Worm (Caenorhabditis elegans): ENCODE measurements around the gene ocam-1.

Gene ocam-1

ce11 chrV:14134757-14135441 lies 32.6 kb downstream of the ocam-1 start (continued):
- TF ChIP-seq vab-15 (tag; optimal IDR thresholded peaks at IDR 0.05) (no peak), hlh-4 (tag; optimal IDR thresholded peaks at IDR 0.05) (no peak), mdl-1 (tag; optimal IDR thresholded peaks at IDR 0.05) (no peak), efl-3 (GFP tag; optimal IDR thresholded peaks at IDR 0.05) (no peak), ama-1 (optimal IDR thresholded peaks at IDR 0.05) (no peak), rnt-1 (tag; optimal IDR thresholded peaks at IDR 0.05) (no peak), nhr-19 (GFP tag; conservative IDR thresholded peaks at IDR 0.05) (no peak), fkh-10 (GFP tag; optimal IDR thresholded peaks at IDR 0.05) (no peak), lin-15B (tag; optimal IDR thresholded peaks at IDR 0.05) (no peak), unc-98 (GFP tag; IDR thresholded peaks at IDR 0.05) (no peak), ztf-4 (tag; optimal IDR thresholded peaks at IDR 0.05) (no peak), zag-1 (tag; optimal IDR thresholded peaks at IDR 0.05) (no peak), sox-4 (tag; optimal IDR thresholded peaks at IDR 0.05) (no peak), pax-3 (tag; optimal IDR thresholded peaks at IDR 0.05) (no peak), mab-9 (GFP tag; IDR thresholded peaks at IDR 0.05) (no peak), aha-1 (tag; optimal IDR thresholded peaks at IDR 0.05) (no peak), pqm-1 (tag; optimal IDR thresholded peaks at IDR 0.05) (no peak), blmp-1 (tag; optimal IDR thresholded peaks at IDR 0.05) (peak; percentile 15), sup-37 (GFP tag; optimal IDR thresholded peaks at IDR 0.05) (no peak), C16A3.4 (tag; optimal IDR thresholded peaks at IDR 0.05) (no peak), nhr-12 (tag; optimal IDR thresholded peaks at IDR 0.05) (no peak), nhr-85 (tag) (peak; percentile 75), dsc-1 (tag; optimal IDR thresholded peaks at IDR 0.05) (no peak), tlp-1 (tag; optimal IDR thresholded peaks at IDR 0.05) (peak; percentile 18), isw-1 (GFP tag; IDR thresholded peaks at IDR 0.05) (no peak), pag-3 (tag; optimal IDR thresholded peaks at IDR 0.05; ENCODE audit: borderline replicate concordance, insufficient read depth) (no peak), jun-1 (tag; optimal IDR thresholded peaks at IDR 0.05) (no peak), lir-3 (tag; optimal IDR thresholded peaks at IDR 0.05; ENCODE audit: poor library complexity) (no peak), elt-2 (tag; optimal IDR thresholded peaks at IDR 0.05) (peak; percentile 53), fkh-8 (tag; optimal IDR thresholded peaks at IDR 0.05) (no peak)

DNA sequence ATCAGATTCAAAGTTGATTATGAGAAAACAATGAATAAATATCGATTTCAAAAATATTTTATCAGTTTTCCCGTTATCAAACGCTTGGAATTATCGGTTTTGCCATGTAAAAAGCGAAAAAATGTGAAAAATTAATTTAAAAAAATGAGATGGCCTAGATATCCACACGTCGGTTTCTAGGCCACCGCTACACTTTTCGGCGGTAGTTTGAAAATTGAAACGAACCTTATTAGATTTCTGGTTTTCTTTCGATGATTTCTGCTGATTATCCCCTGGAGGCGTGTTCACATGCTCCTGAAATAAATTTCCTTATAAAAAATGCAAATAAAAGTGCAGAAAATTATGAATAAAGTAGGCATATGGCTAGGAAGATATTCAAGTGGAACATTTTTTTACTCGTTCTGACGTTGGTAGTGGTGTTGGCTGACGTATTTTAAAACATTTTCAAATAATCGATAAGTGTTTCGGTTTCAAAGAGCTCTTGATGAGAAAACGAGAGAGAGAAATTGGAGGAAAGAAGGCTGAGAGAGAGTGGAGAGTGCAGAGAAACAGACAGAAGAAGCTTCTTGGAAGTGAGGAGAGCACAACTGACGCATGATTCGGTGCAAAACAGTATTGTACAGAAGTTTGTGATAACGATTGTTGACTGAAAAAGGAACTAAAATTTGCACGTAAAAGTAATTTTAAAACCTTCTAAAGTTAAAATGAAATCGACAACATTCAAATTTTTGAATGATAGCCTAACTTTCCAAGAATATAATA lies 34.3 kb downstream of the ocam-1 start:
- TF ChIP-seq ceh-90 (tag; optimal IDR thresholded peaks at IDR 0.05) (peak; percentile 70), zip-4 (GFP tag; optimal IDR thresholded peaks at IDR 0.05) (no peak), grh-1 (GFP tag; IDR thresholded peaks at IDR 0.05) (no peak), ztf-4 (tag; optimal IDR thresholded peaks at IDR 0.05) (no peak), lin-14 (GFP tag; optimal IDR thresholded peaks at IDR 0.05) (peak; percentile 10), sox-4 (tag; optimal IDR thresholded peaks at IDR 0.05) (no peak), lin-39 (tag; optimal IDR thresholded peaks at IDR 0.05) (no peak), nhr-76 (tag; optimal IDR thresholded peaks at IDR 0.05) (no peak), fkh-8 (tag; optimal IDR thresholded peaks at IDR 0.05) (no peak), efl-1 (optimal IDR thresholded peaks at IDR 0.05) (peak; percentile 8 to 45), efl-1 (GFP tag; optimal IDR thresholded peaks at IDR 0.05 in 1 of 2) (peak; percentile 66 to 93), nhr-11 (tag; optimal IDR thresholded peaks at IDR 0.05) (no peak), snpc-4 (tag; optimal IDR thresholded peaks at IDR 0.05) (no peak), nhr-85 (tag) (peak; percentile 67), rnt-1 (tag; optimal IDR thresholded peaks at IDR 0.05) (peak; percentile 52), nhr-71 (tag; optimal IDR thresholded peaks at IDR 0.05) (peak; percentile 6), unc-130 (tag; optimal IDR thresholded peaks at IDR 0.05) (no peak), efl-3 (GFP tag; optimal IDR thresholded peaks at IDR 0.05) (no peak), nhr-237 (tag; optimal IDR thresholded peaks at IDR 0.05) (no peak), swsn-7 (tag; optimal IDR thresholded peaks at IDR 0.05) (no peak), elt-2 (tag; optimal IDR thresholded peaks at IDR 0.05) (peak; percentile 39), egl-27 (tag; optimal IDR thresholded peaks at IDR 0.05) (no peak), nhr-90 (tag; optimal IDR thresholded peaks at IDR 0.05; ENCODE audit: poor library complexity) (no peak), fos-1 (tag; optimal IDR thresholded peaks at IDR 0.05) (peak; percentile 2), dsc-1 (tag; optimal IDR thresholded peaks at IDR 0.05) (no peak), ets-5 (GFP tag; IDR thresholded peaks at IDR 0.05) (no peak), lin-35 (GFP tag; optimal IDR thresholded peaks at IDR 0.05) (peak; percentile 12 to 51), unc-86 (tag; optimal IDR thresholded peaks at IDR 0.05) (no peak), C34B4.2 (tag; optimal IDR thresholded peaks at IDR 0.05) (no peak)
